Worm (Caenorhabditis elegans): ENCODE data around the gene snt-5.

Gene snt-5

DNA sequence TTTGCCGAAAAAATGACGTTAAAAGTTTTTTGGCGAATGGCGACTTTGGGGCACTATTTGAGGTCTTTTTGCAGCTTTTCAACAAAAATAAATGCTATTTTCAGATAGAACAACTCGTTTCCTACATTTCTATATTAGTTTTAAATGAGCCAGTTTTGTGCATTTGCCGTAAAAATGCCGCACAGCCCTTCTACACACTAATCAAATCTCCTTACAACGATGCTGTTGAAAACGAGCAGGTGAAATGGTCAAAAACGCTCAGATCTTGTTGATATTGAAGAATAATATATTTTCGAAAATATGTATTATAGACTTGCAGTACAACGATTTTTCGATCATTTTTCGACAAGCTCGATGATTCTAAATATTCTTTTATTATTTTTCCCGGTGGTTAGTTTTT lies 43.4 kb upstream of the snt-5 start, which contains the start of gene chil-14:
Gene chil-14, plus strand, starts transcription at position 301 of the 400 bp plus-strand sequence.
- no peak for TF ChIP-seq lin-32 (GFP tag; optimal IDR thresholded peaks at IDR 0.05)
- no peak for TF ChIP-seq unc-39 (tag; optimal IDR thresholded peaks at IDR 0.05)
- no peak for TF ChIP-seq tbx-8 (GFP tag; optimal IDR thresholded peaks at IDR 0.05)
- TF ChIP-seq nhr-2 (tag; optimal IDR thresholded peaks at IDR 0.05), result no peak
- no peak for TF ChIP-seq mab-5 (tag; optimal IDR thresholded peaks at IDR 0.05)
- no peak for TF ChIP-seq sem-2 (GFP tag; optimal IDR thresholded peaks at IDR 0.05)
- TF ChIP-seq ces-1 (GFP tag; optimal IDR thresholded peaks at IDR 0.05), result no peak
- TF ChIP-seq sptf-1 (tag; optimal IDR thresholded peaks at IDR 0.05), result no peak
- no peak for TF ChIP-seq ceh-39 (tag; optimal IDR thresholded peaks at IDR 0.05)
- no peak for TF ChIP-seq flh-1 (GFP tag; optimal IDR thresholded peaks at IDR 0.05)
- no peak for TF ChIP-seq nhr-12 (tag; optimal IDR thresholded peaks at IDR 0.05)

DNA sequence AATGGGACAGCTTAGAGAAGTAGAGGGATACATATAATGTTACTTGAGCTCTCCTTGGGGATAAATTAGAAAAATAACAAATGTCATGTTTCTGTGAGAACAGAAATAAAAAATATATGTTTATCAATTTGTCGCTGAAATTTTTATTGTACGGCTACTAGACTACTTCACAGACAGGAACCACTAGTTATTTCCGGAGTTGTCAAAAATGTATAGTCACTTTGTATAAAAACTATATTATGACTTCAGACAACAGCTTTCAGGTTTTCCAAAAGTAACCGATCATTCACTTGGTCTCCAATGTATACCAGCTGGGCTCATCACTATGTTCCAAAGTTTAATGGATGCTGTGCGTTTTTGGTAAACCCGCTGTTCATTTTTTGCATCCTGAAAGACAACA lies 40.0 kb upstream of the snt-5 start, which contains the start of gene srj-23:
Gene srj-23, plus strand, starts transcription at position 301 of the 400 bp plus-strand sequence.
- TF ChIP-seq bed-3 (GFP tag; optimal IDR thresholded peaks at IDR 0.05) (no peak), blmp-1 (tag; optimal IDR thresholded peaks at IDR 0.05) (no peak), sem-2 (GFP tag; optimal IDR thresholded peaks at IDR 0.05) (no peak), unc-39 (tag; optimal IDR thresholded peaks at IDR 0.05) (no peak), mep-1 (tag; optimal IDR thresholded peaks at IDR 0.05) (no peak), cnd-1 (tag; optimal IDR thresholded peaks at IDR 0.05) (no peak), ceh-39 (tag; optimal IDR thresholded peaks at IDR 0.05) (no peak), M03D4.4 (tag; optimal IDR thresholded peaks at IDR 0.05) (no peak), lin-32 (GFP tag; optimal IDR thresholded peaks at IDR 0.05) (no peak), mls-2 (tag; optimal IDR thresholded peaks at IDR 0.05) (no peak), pha-4 (tag; optimal IDR thresholded peaks at IDR 0.05) (no peak), lsy-2 (tag; optimal IDR thresholded peaks at IDR 0.05) (no peak)

DNA sequence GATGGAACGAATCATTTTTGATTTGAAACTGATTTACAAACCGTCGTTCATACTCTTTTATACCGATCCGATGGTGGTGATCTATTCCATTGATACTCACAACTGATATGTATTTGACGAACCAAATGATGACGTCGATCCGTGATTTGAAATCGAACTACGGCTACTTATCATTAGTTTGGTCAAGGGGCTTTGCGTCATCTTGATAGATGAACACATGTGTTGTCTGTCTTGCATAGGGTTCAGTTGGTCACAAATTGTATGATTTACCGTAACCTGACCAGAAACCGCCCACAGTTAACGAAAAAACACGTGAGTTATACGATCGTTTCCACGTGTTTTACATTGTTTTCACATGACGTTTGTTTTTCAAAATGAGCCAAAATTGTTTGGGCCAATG lies 38.8 kb upstream of the snt-5 start, which contains the start of gene cnc-2:
Gene cnc-2, minus strand, starts transcription at position 24 of the 400 bp plus-strand sequence.
- TF ChIP-seq ceh-43 (GFP tag; optimal IDR thresholded peaks at IDR 0.05) (no peak), lsy-2 (tag; optimal IDR thresholded peaks at IDR 0.05) (no peak), ces-1 (GFP tag; optimal IDR thresholded peaks at IDR 0.05) (no peak), elt-3 (tag; optimal IDR thresholded peaks at IDR 0.05) (no peak), unc-39 (tag; optimal IDR thresholded peaks at IDR 0.05) (no peak), ham-2 (GFP tag; optimal IDR thresholded peaks at IDR 0.05) (no peak), nhr-76 (tag; optimal IDR thresholded peaks at IDR 0.05) (no peak), ceh-39 (tag; optimal IDR thresholded peaks at IDR 0.05) (no peak), blmp-1 (tag; optimal IDR thresholded peaks at IDR 0.05) (no peak), drap-1 (GFP tag; optimal IDR thresholded peaks at IDR 0.05) (no peak), M03D4.4 (tag; optimal IDR thresholded peaks at IDR 0.05) (no peak), snpc-4 (tag; optimal IDR thresholded peaks at IDR 0.05) (no peak), elt-1 (tag; optimal IDR thresholded peaks at IDR 0.05; ENCODE audit: borderline replicate concordance, insufficient read depth) (no peak), pha-4 (tag; optimal IDR thresholded peaks at IDR 0.05) (no peak), ztf-11 (tag; optimal IDR thresholded peaks at IDR 0.05) (no peak)

DNA sequence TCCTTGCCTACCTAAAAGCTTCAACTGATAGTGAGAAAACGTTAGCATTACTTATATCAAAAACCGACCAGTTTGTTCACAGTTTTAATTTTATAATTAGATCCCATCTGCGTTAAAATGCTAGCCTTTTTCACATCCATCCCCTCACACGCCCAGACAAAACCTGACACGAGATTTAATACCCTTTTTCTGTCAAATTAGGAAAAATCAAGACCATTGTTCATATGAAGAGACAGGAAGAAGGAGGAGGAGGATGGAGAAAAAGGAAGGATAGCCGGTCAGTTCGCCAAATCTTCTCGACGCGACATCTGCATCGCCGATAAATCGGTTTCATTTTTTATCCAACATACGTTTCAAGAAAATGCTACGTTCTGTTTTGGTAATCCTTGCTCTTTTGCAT lies 36.4 kb upstream of the snt-5 start, which contains the start of gene cnc-3:
Gene cnc-3, plus strand, starts transcription at position 281 of the 400 bp plus-strand sequence.
- TF ChIP-seq mab-5 (tag; optimal IDR thresholded peaks at IDR 0.05) (no peak), nhr-76 (tag; optimal IDR thresholded peaks at IDR 0.05) (no peak), ceh-39 (tag; optimal IDR thresholded peaks at IDR 0.05) (no peak), nhr-28 (tag; optimal IDR thresholded peaks at IDR 0.05) (no peak), nhr-2 (tag; optimal IDR thresholded peaks at IDR 0.05) (no peak), sem-2 (GFP tag; optimal IDR thresholded peaks at IDR 0.05) (no peak), drap-1 (GFP tag; optimal IDR thresholded peaks at IDR 0.05) (no peak), nhr-12 (tag; optimal IDR thresholded peaks at IDR 0.05) (no peak), mls-2 (tag; optimal IDR thresholded peaks at IDR 0.05) (no peak), lsy-2 (tag; optimal IDR thresholded peaks at IDR 0.05) (no peak), ceh-43 (GFP tag; optimal IDR thresholded peaks at IDR 0.05) (no peak), pha-4 (tag; optimal IDR thresholded peaks at IDR 0.05) (no peak), unc-39 (tag; optimal IDR thresholded peaks at IDR 0.05) (no peak), blmp-1 (tag; optimal IDR thresholded peaks at IDR 0.05) (no peak), bed-3 (GFP tag; optimal IDR thresholded peaks at IDR 0.05) (no peak), mep-1 (tag; optimal IDR thresholded peaks at IDR 0.05) (no peak), flh-1 (GFP tag; optimal IDR thresholded peaks at IDR 0.05) (no peak), nhr-237 (tag; optimal IDR thresholded peaks at IDR 0.05) (no peak), ztf-11 (tag; optimal IDR thresholded peaks at IDR 0.05) (no peak)

DNA sequence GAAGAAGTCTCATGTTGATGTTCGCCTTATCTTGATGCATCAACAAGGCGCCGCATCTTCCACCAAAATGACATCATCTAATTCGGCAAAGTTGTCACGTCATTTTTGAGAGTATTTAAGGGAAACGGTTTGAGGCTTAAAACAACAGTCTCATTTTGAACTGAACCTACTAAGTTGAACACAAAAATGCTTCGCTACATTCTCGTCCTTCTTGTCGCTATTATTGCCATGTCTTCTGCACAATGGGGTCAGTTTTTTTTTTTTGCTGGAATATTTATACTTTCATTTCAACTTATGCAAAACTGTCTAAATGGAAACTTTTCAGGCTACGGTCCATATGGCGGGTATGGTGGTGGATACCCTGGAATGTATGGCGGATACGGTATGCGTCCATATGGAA lies 35.7 kb upstream of the snt-5 start, which contains the start of gene cnc-4:
Gene cnc-4, plus strand, starts transcription at position 117 of the 400 bp plus-strand sequence.
- TF ChIP-seq mab-5 (tag; optimal IDR thresholded peaks at IDR 0.05) (no peak), ztf-11 (tag; optimal IDR thresholded peaks at IDR 0.05) (no peak), elt-3 (tag; optimal IDR thresholded peaks at IDR 0.05) (no peak), lin-32 (GFP tag; optimal IDR thresholded peaks at IDR 0.05) (no peak), pha-4 (tag; optimal IDR thresholded peaks at IDR 0.05) (no peak), mls-2 (tag; optimal IDR thresholded peaks at IDR 0.05) (no peak), elt-1 (tag; optimal IDR thresholded peaks at IDR 0.05; ENCODE audit: borderline replicate concordance, insufficient read depth) (no peak), blmp-1 (tag; optimal IDR thresholded peaks at IDR 0.05) (no peak)

Data from whole organism, mixed stage, embryonic.